Fruit fly (Drosophila melanogaster) whole organism, embryonic: Measurements from ENCODE around the gene Spn88Ea.

Experiments
- BEAF-32 ChIP-seq: fragments of 200-800 bp; sonication (Bioruptor generic); optimal IDR thresholded peaks from 3 replicates; lab custom pipeline; 2017; ENCODE audit warnings: missing biosample characterization, missing genetic modification characterization, mild to moderate bottlenecking, moderate library complexity, missing genetic modification reagents
- Bgb ChIP-seq: fragments of 200-800 bp; sonication (Bioruptor generic); IDR thresholded peaks from 2 replicates; pipeline ENCODE4 v1.3.6; 2022; ENCODE audit warnings: missing biosample characterization, missing genetic modification characterization; ENCODE audit not compliant: partially characterized antibody
- CG10267 ChIP-seq: fragments of 200-800 bp; sonication (Bioruptor generic); optimal IDR thresholded peaks from 2 replicates; lab custom pipeline; 2018; ENCODE audit warnings: missing biosample characterization, mild to moderate bottlenecking, missing genetic modification characterization, moderate library complexity
- CG12155 ChIP-seq: fragments of 200-800 bp; sonication (Bioruptor generic); optimal IDR thresholded peaks from 3 replicates; lab custom pipeline; 2016; ENCODE audit warnings: missing biosample characterization, missing genetic modification characterization
- CG13287 ChIP-seq: fragments of 200-800 bp; sonication (Bioruptor generic); IDR thresholded peaks from 2 replicates; pipeline ENCODE4 v1.3.6; 2022; ENCODE audit warnings: missing biosample characterization, missing genetic modification characterization; ENCODE audit not compliant: partially characterized antibody
- CG13424 ChIP-seq: fragments of 200-800 bp; sonication (Bioruptor generic); optimal IDR thresholded peaks from 2 replicates; lab custom pipeline; 2019; ENCODE audit warnings: missing biosample characterization, mild to moderate bottlenecking, missing genetic modification characterization, moderate library complexity
- CG13775 ChIP-seq: fragments of 200-800 bp; sonication (Bioruptor generic); optimal IDR thresholded peaks from 3 replicates; lab custom pipeline; 2017; ENCODE audit warnings: missing biosample characterization, mild to moderate bottlenecking, missing genetic modification characterization
- CG15514 ChIP-seq: fragments of 200-800 bp; sonication (Bioruptor generic); optimal IDR thresholded peaks from 3 replicates; lab custom pipeline; 2017; ENCODE audit warnings: missing biosample characterization, missing genetic modification characterization, mild to moderate bottlenecking, moderate library complexity, missing genetic modification reagents
- CG15601 ChIP-seq: fragments of 200-800 bp; sonication (Bioruptor generic); optimal IDR thresholded peaks from 3 replicates; lab custom pipeline; 2019; ENCODE audit warnings: missing biosample characterization, mild to moderate bottlenecking, missing genetic modification characterization, moderate library complexity
- CG1603 ChIP-seq: fragments of 200-800 bp; sonication (Bioruptor generic); optimal IDR thresholded peaks from 2 replicates; lab custom pipeline; 2019; ENCODE audit warnings: missing biosample characterization, mild to moderate bottlenecking, missing genetic modification characterization, moderate library complexity
- CG2116 ChIP-seq: fragments of 200-800 bp; sonication (Bioruptor generic); optimal IDR thresholded peaks from 3 replicates; lab custom pipeline; 2018; ENCODE audit warnings: missing biosample characterization, mild to moderate bottlenecking, missing genetic modification characterization
- CG2120 ChIP-seq: fragments of 200-800 bp; sonication (Bioruptor generic); optimal IDR thresholded peaks from 3 replicates; lab custom pipeline; 2016; ENCODE audit warnings: missing biosample characterization, missing genetic modification characterization
- CG2199 ChIP-seq: fragments of 200-800 bp; sonication (Bioruptor generic); IDR thresholded peaks from 3 replicates; pipeline ENCODE4 v1.3.6; 2022; ENCODE audit warnings: missing biosample characterization, missing genetic modification characterization
- CG2712 ChIP-seq: fragments of 200-800 bp; optimal IDR thresholded peaks from 3 replicates; lab custom pipeline; 2019; ENCODE audit warnings: missing biosample characterization, mild to moderate bottlenecking, missing genetic modification characterization, moderate library complexity
- CG30020 ChIP-seq: fragments of 200-800 bp; optimal IDR thresholded peaks from 2 replicates; lab custom pipeline; 2019; ENCODE audit warnings: missing biosample characterization, mild to moderate bottlenecking, missing genetic modification characterization, moderate library complexity
- CG31441 ChIP-seq: fragments of 200-800 bp; sonication (Bioruptor generic); IDR thresholded peaks from 2 replicates; pipeline ENCODE4 v1.3.6; 2022; ENCODE audit warnings: missing biosample characterization, missing genetic modification characterization
- CG32532 ChIP-seq: fragments of 200-800 bp; sonication (Bioruptor generic); IDR thresholded peaks from 2 replicates; pipeline ENCODE4 v1.3.6; 2022; ENCODE audit warnings: missing biosample characterization, missing genetic modification characterization
- CG34376 ChIP-seq: fragments of 200-800 bp; sonication (Bioruptor generic); optimal IDR thresholded peaks from 2 replicates; lab custom pipeline; 2018; ENCODE audit warnings: missing biosample characterization, mild to moderate bottlenecking, missing genetic modification characterization
- CG4328 ChIP-seq: fragments of 200-800 bp; sonication (Bioruptor generic); optimal IDR thresholded peaks from 3 replicates; lab custom pipeline; 2017; ENCODE audit warnings: missing biosample characterization, missing genetic modification reagents, missing genetic modification characterization
- CG4617 ChIP-seq: fragments of 200-800 bp; sonication (Bioruptor generic); optimal IDR thresholded peaks from 3 replicates; lab custom pipeline; 2016; ENCODE audit warnings: missing biosample characterization, missing genetic modification characterization, borderline replicate concordance
- CG9932 ChIP-seq: fragments of 200-800 bp; sonication (Bioruptor generic); IDR thresholded peaks from 2 replicates; pipeline ENCODE4 v1.3.6; 2022; ENCODE audit warnings: missing biosample characterization, missing genetic modification characterization
- Dbx ChIP-seq: fragments of 200-800 bp; sonication (Bioruptor generic); IDR thresholded peaks from 3 replicates; pipeline ENCODE4 v1.3.6; 2022; ENCODE audit warnings: missing biosample characterization, missing genetic modification characterization
- Dp ChIP-seq: fragments of 200-800 bp; sonication (Bioruptor generic); optimal IDR thresholded peaks from 2 replicates; lab custom pipeline; 2018; ENCODE audit warnings: missing biosample characterization, mild to moderate bottlenecking, missing genetic modification characterization, moderate library complexity
- Elba2 ChIP-seq: fragments of 200-800 bp; sonication (Bioruptor generic); optimal IDR thresholded peaks from 3 replicates; lab custom pipeline; 2016; ENCODE audit warnings: missing biosample characterization, missing genetic modification characterization
- MBD-R2 ChIP-seq: fragments of 200-800 bp; sonication (Bioruptor generic); IDR thresholded peaks from 2 replicates; pipeline ENCODE4 v1.3.6; 2022; ENCODE audit warnings: missing biosample characterization, missing genetic modification characterization
- Med ChIP-seq: fragments of 200-800 bp; sonication (Bioruptor generic); peaks from one replicate; lab custom pipeline; 2016; ENCODE audit warnings: missing biosample characterization, missing genetic modification characterization, mild to moderate bottlenecking, inconsistent platforms, moderate library complexity
- Myb ChIP-seq: fragments of 200-800 bp; sonication (Bioruptor generic); optimal IDR thresholded peaks from 2 replicates; lab custom pipeline; 2016; ENCODE audit warnings: missing biosample characterization, missing genetic modification characterization
- NC2β ChIP-seq: fragments of 200-800 bp; sonication (Bioruptor generic); optimal IDR thresholded peaks from 2 replicates; lab custom pipeline; 2016; ENCODE audit warnings: missing biosample characterization, missing genetic modification characterization
- NfI ChIP-seq: fragments of 200-800 bp; sonication (Bioruptor generic); optimal IDR thresholded peaks from 3 replicates; lab custom pipeline; 2018; ENCODE audit warnings: missing biosample characterization, mild to moderate bottlenecking, missing genetic modification characterization, moderate library complexity
- PHDP ChIP-seq: fragments of 200-800 bp; sonication (Bioruptor generic); optimal IDR thresholded peaks from 3 replicates; lab custom pipeline; 2018; ENCODE audit warnings: missing biosample characterization, mild to moderate bottlenecking, missing genetic modification characterization, moderate library complexity
- Sry-β ChIP-seq: fragments of 200-800 bp; sonication (Bioruptor generic); optimal IDR thresholded peaks from 2 replicates; lab custom pipeline; 2018; ENCODE audit warnings: missing biosample characterization, mild to moderate bottlenecking, missing genetic modification characterization, moderate library complexity
- ato ChIP-seq: fragments of 200-800 bp; sonication (Bioruptor generic); IDR thresholded peaks from 2 replicates; pipeline ENCODE4 v1.3.6; 2022; ENCODE audit warnings: missing biosample characterization, missing genetic modification characterization; ENCODE audit not compliant: partially characterized antibody
- bsh ChIP-seq, 2 experiments: fragments of 200-800 bp; sonication (Bioruptor generic); optimal IDR thresholded peaks; 2 replicates each; lab custom pipeline; 2017 to 2018; ENCODE audit warnings: mild to moderate bottlenecking in 2 of 2, missing biosample characterization in 2 of 2, missing genetic modification characterization in 2 of 2, moderate library complexity in 1 of 2
- crp ChIP-seq, 2 experiments: fragments of 200-800 bp; sonication (Bioruptor generic); optimal IDR thresholded peaks; 2 replicates in 1 of 2; 3 replicates in 1 of 2; lab custom pipeline; 2017; ENCODE audit warnings: missing biosample characterization in 2 of 2, missing genetic modification characterization in 2 of 2, mild to moderate bottlenecking in 1 of 2, moderate library complexity in 1 of 2
- eve ChIP-seq, 2 experiments: fragments of >200 bp; optimal IDR thresholded peaks; 2 replicates each; lab custom pipeline; 2017; ENCODE audit warnings: missing biosample characterization in 2 of 2, missing genetic modification characterization in 2 of 2
- ftz-f1 ChIP-seq: fragments of 200-800 bp; sonication (Bioruptor generic); optimal IDR thresholded peaks from 2 replicates; lab custom pipeline; 2016; ENCODE audit warnings: missing biosample characterization, missing genetic modification characterization
- grau ChIP-seq: fragments of 200-800 bp; optimal IDR thresholded peaks from 3 replicates; lab custom pipeline; 2019; ENCODE audit warnings: missing biosample characterization, mild to moderate bottlenecking, missing genetic modification characterization, moderate library complexity
- hbn ChIP-seq: fragments of 200-800 bp; sonication (Bioruptor generic); IDR thresholded peaks from 2 replicates; pipeline ENCODE4 v1.3.6; 2022; ENCODE audit warnings: missing biosample characterization, missing genetic modification characterization; ENCODE audit not compliant: partially characterized antibody
- knrl ChIP-seq: fragments of 200-800 bp; sonication (Bioruptor generic); IDR thresholded peaks from 3 replicates; pipeline ENCODE4 v1.3.6; 2022; ENCODE audit warnings: missing biosample characterization, missing genetic modification characterization; ENCODE audit not compliant: partially characterized antibody
- lilli ChIP-seq: fragments of 200-800 bp; sonication (Bioruptor generic); optimal IDR thresholded peaks from 3 replicates; lab custom pipeline; 2016; ENCODE audit warnings: missing biosample characterization, missing genetic modification characterization
- lmd ChIP-seq: fragments of 200-800 bp; sonication (Bioruptor generic); IDR thresholded peaks from 2 replicates; pipeline ENCODE4 v1.3.6; 2022; ENCODE audit warnings: missing biosample characterization, missing genetic modification characterization
- otp ChIP-seq: fragments of 200-800 bp; sonication (Bioruptor generic); IDR thresholded peaks from 3 replicates; pipeline ENCODE4, ENCODE4 v1.3.6; 2022; ENCODE audit warnings: missing biosample characterization, missing genetic modification characterization
- phol ChIP-seq: fragments of 200-800 bp; sonication (Bioruptor generic); optimal IDR thresholded peaks from 3 replicates; lab custom pipeline; 2018; ENCODE audit warnings: missing biosample characterization, mild to moderate bottlenecking, missing genetic modification characterization, moderate library complexity
- pzg ChIP-seq: fragments of 200-800 bp; sonication (Bioruptor generic); optimal IDR thresholded peaks from 3 replicates; lab custom pipeline; 2018; ENCODE audit warnings: missing biosample characterization, mild to moderate bottlenecking, missing genetic modification characterization, moderate library complexity
- row ChIP-seq: fragments of 200-800 bp; sonication (Bioruptor generic); IDR thresholded peaks from 3 replicates; pipeline ENCODE4 v1.3.6; 2022; ENCODE audit warnings: missing biosample characterization, missing genetic modification characterization
- sens ChIP-seq: fragments of 200-800 bp; sonication (Bioruptor generic); peaks from one replicate; lab custom pipeline; 2016; ENCODE audit warnings: missing biosample characterization, missing genetic modification characterization
- sug ChIP-seq: fragments of 200-800 bp; optimal IDR thresholded peaks from 2 replicates; lab custom pipeline; 2019; ENCODE audit warnings: missing biosample characterization, mild to moderate bottlenecking, missing genetic modification characterization, moderate library complexity
- unc-4 ChIP-seq: fragments of 200-800 bp; sonication (Bioruptor generic); IDR thresholded peaks from 2 replicates; pipeline ENCODE4 v1.3.6; 2022; ENCODE audit warnings: missing biosample characterization, missing genetic modification characterization; ENCODE audit not compliant: partially characterized antibody

Spn88Ea gene

dm6 chr3R:15213362-15213989 lies 7.2 kb upstream of the Spn88Ea start, which contains the start of the genes CG6654 and CG4210 (continued):
- no peak for TF ChIP-seq otp (GFP tag; lab: Robert Waterston, UW)
- peak; percentile 20 for TF ChIP-seq CG15514 (GFP tag; lab: Kevin White, UChicago)
- peak; percentile 39 for TF ChIP-seq hbn
- no peak for TF ChIP-seq eve (GFP tag; optimal IDR thresholded peaks at IDR 0.05; lab: Kevin White, UChicago)
- peak; percentile 52 for TF ChIP-seq MBD-R2 (GFP tag; lab: Robert Waterston, UW)
- peak; percentile 31 for TF ChIP-seq lilli
- peak; percentile 78 for TF ChIP-seq CG4617 (GFP tag; lab: Kevin White, UChicago)
- 0 out of 3 replicates have a peak, but pooled peaks have one; percentile 15 for TF ChIP-seq Dbx (GFP tag; lab: Robert Waterston, UW)
- TF ChIP-seq phol (tag; lab: Kevin White, UChicago): peak; percentile 22
- TF ChIP-seq Elba2 (GFP tag; lab: Kevin White, UChicago): peak; percentile 60
- peak; percentile 36 for TF ChIP-seq grau (tag; lab: Kevin White, UChicago)
- TF ChIP-seq CG31441 (GFP tag; lab: Robert Waterston, UW): peak; percentile 64
- peak; percentile 59 for TF ChIP-seq Bgb (GFP tag; lab: Robert Waterston, UW)
- TF ChIP-seq CG30020: peak; percentile 47
- no peak for TF ChIP-seq NC2β (GFP tag; lab: Kevin White, UChicago)
- peak; percentile 58 for TF ChIP-seq CG10267
- TF ChIP-seq sens (GFP tag; lab: Kevin White, UChicago): peak; percentile 85
- TF ChIP-seq Myb (GFP tag; lab: Kevin White, UChicago): peak; percentile 3
- TF ChIP-seq CG34376: peak; percentile 28
- TF ChIP-seq CG15601: peak; percentile 26
- peak; percentile 90 for TF ChIP-seq Dp (GFP tag; lab: Kevin White, UChicago)
- TF ChIP-seq unc-4 (GFP tag; lab: Robert Waterston, UW): peak; percentile 51; the same call in 1 of the 2 replicates
- peak; percentile 83 for TF ChIP-seq CG13287 (GFP tag; lab: Robert Waterston, UW)
- TF ChIP-seq row (GFP tag; lab: Robert Waterston, UW): peak; percentile 71
- TF ChIP-seq ato (GFP tag; lab: Robert Waterston, UW): no peak
- TF ChIP-seq CG1603 (tag; lab: Kevin White, UChicago): peak; percentile 50
- peak; percentile 42 for TF ChIP-seq CG2116 (GFP tag; lab: Kevin White, UChicago)
- TF ChIP-seq CG13775 (GFP tag; lab: Kevin White, UChicago): peak; percentile 3
- TF ChIP-seq bsh (GFP tag; optimal IDR thresholded peaks at IDR 0.05; lab: Kevin White, UChicago): peak in 1 of 2 experiments; percentile 16
- TF ChIP-seq CG32532 (GFP tag; lab: Robert Waterston, UW): peak; percentile 10; the same call in 1 of the 2 replicates
- peak; percentile 31; the same call in 1 of the 2 replicates for TF ChIP-seq lmd (GFP tag; lab: Robert Waterston, UW)
- peak; percentile 57 for TF ChIP-seq Med (GFP tag; lab: Kevin White, UChicago)
- TF ChIP-seq PHDP (tag; lab: Kevin White, UChicago): peak; percentile 8
- peak; percentile 15 for TF ChIP-seq Sry-β (GFP tag; lab: Kevin White, UChicago)
- peak; percentile 49 for TF ChIP-seq CG2712 (tag; lab: Kevin White, UChicago)
- peak; percentile 67 for TF ChIP-seq pzg
- peak; percentile 64 for TF ChIP-seq sug (tag; lab: Kevin White, UChicago)
- TF ChIP-seq NfI: peak; percentile 3
- peak; percentile 38 for TF ChIP-seq ftz-f1 (GFP tag; lab: Kevin White, UChicago)
- peak; percentile 8 for TF ChIP-seq CG13424 (tag; lab: Kevin White, UChicago)
- TF ChIP-seq CG2120: peak; percentile 53
- peak; percentile 28 for TF ChIP-seq CG4328 (GFP tag; lab: Kevin White, UChicago)
- peak; percentile 78 for TF ChIP-seq BEAF-32 (GFP tag; lab: Kevin White, UChicago)
- peak; percentile 21 for TF ChIP-seq CG12155 (GFP tag; lab: Kevin White, UChicago)
- TF ChIP-seq knrl (GFP tag; lab: Robert Waterston, UW): peak; percentile 58; the same call in 2 of the 3 replicates
- TF ChIP-seq crp (GFP tag; optimal IDR thresholded peaks at IDR 0.05; lab: Kevin White, UChicago): peak in 1 of 2 experiments; percentile 31
- TF ChIP-seq CG9932 (GFP tag; lab: Robert Waterston, UW): peak; percentile 54
- no peak for TF ChIP-seq CG2199
